Fruit fly (Drosophila melanogaster) whole organism, larva: ENCODE measurements around the gene Arp5.

Experiments
- noc ChIP-seq: fragments of 200-800 bp; sonication (Bioruptor generic); optimal IDR thresholded peaks from 3 replicates; lab custom pipeline; 2019; ENCODE audit warnings: missing biosample characterization, mild to moderate bottlenecking, missing genetic modification characterization, moderate library complexity

Arp5 gene

DNA sequence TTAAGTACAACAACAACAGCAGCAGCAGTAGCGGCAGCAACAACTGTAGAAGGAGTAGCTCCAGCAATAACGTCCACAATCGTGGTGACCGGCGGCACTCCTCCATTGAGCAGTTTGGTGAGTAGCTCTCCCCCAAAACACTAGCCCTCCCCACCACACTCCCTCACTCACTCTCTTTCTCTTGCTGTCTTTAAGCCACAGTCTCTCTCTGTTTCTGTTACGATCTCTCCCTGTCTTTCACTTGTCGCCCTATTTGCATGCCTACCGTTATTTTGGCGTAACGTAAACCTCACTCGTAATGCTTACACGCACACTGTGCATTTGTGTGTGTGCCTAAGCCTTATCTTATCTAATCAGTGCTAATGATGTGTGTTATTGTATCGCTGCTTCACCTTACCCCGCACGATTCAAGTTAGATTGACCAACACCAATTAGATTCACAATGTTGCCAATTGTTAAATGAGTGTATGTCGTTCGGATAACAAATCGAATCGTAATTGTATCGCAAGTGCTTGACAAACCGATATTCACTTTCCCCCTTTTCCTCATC lies 15.2 kb upstream of the Arp5 start:
- no peak for TF ChIP-seq noc

DNA sequence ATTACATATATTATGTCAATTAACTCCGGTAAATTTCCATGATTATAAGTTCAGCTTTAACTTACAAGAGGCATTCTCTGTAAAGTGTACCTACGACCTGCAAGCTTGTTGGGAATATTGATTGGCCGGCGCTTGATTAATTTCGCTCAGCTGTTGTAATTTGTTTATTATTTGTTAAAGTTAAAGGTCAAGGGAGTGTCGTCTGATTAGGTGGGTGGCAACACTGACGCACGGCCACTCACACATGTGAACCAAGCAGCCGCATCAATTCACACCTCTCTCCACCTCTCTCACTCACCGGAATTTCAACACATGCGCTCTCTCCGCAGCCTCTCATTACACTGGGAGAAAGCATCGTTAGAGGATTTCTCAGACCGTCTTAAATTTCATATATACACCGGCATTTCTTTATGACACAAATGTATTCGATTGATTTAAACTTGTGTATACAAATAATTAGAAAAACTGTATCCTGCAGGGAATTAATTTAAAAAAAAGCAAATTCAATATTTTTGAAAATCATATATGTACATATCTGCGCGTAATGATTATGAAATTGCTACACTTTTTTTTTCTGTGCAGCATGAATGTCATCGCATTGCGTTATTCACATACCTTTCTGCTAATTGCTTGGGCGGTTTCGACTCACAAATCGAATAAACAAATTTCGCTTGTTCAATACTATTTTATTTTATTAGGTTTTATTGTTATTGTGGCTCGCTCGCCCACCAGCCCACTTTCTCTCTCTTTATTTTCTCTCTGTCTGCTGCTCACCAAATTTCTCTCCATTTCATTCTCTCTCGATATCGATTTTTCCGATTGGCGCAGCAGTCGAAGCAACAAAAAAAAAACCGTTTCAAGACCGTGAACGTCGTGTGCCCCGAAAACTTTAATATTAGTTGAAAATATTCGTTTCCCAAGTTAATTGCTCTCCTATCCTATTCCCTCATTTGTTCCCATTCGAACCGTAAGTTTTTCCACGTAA lies 13.0 kb upstream of the Arp5 start:
- TF ChIP-seq noc, result peak; percentile 89

DNA sequence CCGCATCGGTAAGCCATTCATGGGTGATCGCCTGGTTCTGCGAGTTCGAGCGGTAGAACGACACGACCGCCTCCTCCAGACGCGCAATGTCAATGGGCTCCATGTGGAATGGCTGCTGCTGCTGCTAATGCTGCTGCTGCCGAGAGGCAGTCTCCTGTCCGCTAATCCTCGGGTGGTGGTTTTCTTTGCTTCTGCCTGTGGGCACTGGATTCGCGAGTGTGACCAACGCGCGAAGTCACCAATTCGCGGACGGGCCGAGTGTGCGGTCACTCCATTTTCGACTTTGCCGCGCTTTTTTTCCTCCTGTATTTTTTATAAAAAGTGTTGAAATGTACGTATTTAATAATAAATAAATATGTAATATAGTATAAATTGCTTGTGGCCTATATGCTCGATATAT lies 2.1 kb upstream of the Arp5 start, which contains the start of gene cdm:
cdm (minus strand) TSS at position 236 of the 400 bp plus-strand sequence.
- no peak for TF ChIP-seq noc

DNA sequence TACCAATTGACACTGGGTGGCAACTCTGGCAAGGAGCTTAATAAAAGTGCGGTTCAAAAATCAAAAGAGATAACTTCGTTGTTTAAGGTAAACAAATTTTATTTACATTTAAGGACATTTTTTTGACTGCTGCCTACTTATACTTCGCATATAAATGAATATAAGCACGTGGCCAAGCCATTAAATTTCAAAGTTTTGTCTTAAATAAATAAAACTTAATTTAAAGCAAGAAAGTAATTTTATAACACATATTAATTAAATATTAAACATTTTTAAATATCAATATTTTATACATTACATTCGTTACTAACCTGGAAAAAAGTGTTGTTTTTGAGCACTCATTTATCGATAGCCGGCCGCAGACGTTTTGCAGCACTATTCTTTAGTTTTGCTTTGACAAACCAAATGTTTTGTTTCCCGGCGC lies 3.4 kb downstream of the Arp5 start, which contains the start of the genes CG12321 and MED17:
CG12321 (minus strand) TSS at position 6 of the 424 bp plus-strand sequence.
MED17 (plus strand) TSS at position 371 of the 424 bp plus-strand sequence.
- TF ChIP-seq noc, result peak; percentile 87

DNA sequence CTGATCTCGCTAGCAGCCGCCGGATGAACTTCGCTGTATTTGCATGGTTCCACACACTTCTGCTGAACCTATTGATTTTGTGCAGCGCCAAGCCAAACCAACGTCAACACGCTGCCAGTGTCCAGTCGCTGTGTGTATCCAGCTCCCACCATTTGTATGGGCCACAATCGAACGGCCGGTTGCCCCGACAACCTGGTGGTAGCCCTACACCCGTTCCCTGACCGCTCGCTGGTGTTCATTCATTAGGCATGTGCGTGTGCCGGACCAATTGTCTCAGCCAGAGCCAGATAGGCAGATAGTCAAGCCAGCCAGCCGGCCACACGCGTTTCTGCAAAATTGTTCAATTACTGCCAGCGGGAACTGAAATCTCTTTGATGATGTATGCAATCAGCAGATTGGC lies 6.6 kb downstream of the Arp5 start, which contains the start of gene CG14313:
CG14313 (minus strand) TSS at position 101 of the 400 bp plus-strand sequence.
- TF ChIP-seq noc, result no peak

DNA sequence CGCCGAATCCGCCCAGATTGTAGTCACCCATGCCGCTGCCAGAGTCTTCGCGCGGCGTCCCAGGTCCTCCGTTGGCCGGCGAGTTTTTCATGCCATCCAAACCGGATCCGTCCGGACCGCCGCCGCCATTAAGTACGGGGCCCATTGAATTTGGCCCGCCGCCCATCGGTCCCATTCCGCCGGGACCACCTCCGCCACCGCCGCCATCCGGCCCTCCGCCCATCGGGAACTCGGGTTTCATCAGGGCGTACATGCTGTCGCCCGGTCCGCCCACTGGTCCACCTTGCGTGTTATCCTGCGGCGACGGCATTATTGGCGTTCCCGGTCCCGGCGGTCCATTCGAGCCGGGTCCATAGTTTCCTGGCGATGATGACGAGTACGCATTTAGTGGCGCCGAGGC lies 10.0 kb downstream of the Arp5 start:
- no peak for TF ChIP-seq noc

DNA sequence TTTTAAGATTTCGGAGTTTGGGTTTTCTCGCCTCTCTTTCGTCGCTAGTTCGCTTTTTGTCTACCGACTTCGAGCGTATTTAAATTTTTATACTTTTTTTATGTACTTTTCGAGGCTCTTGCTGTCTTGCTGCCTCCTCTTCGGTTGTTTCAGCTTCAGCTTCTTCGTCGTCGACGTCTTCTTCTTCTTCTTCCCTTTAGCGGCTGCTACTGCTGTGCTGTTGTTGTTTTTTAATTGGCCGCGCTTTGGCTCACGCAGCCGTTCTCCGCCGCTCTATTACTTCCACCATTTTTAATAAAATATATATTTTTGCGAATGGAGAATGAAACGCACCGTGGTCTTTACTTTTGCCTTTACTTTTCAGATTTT lies 11.3 kb downstream of the Arp5 start:
- TF ChIP-seq noc, result no peak

DNA sequence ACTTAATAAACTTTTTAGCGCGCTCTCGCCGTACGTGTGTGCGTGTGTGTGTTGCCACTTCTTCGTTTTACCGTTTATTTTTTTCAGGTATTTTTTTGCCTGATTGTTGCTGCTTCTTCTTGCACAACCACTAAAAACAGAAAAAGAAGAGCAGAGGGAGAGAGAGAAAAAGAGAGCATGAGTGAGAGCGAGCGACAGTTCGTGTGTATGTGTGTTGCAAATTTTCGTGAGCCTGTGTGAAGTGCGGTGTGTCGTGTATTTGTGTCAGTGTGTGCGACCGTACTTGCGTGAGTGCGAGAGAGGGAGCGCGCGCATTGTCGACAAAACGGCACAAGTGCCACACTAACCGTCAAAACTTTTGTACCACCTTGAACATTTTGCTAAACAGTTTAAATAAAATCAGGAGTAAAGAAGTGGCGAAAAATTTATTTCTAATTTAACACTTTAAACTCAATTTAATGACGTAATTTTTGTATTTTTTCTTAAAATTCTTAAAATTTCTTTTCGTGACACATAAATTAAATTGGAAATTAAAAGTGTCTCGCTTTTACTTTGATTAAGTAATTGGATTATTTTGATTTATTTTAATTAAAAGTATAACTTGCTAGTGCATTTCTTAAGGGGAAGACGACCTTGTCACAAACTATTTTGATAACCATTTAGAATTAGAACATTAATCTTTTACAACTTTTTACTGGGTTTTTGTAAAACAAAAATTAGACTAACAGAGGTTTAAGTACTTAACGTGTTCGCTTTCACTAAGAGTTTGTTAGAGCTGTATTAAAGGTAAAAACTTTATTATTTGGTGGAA lies 11.9 kb downstream of the Arp5 start:
- TF ChIP-seq noc, result peak; percentile 51

DNA sequence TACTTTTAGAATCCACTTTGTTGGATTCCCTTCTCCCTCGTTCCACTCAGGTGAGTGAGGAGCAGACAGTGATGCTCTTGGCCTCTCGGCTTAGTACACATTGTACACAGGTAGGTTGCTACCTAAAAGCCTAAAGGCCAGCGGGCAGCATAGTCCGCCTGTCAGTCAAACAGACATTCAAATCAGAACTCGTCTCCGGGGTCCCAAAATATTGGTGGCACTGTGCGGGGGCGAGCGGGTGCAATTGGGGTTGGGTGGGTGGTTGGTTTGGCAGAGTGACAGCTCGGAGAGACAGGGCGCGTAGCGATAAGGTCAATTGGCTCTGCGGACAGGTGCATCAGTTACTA lies 12.5 kb downstream of the Arp5 start:
- TF ChIP-seq noc, result no peak

DNA sequence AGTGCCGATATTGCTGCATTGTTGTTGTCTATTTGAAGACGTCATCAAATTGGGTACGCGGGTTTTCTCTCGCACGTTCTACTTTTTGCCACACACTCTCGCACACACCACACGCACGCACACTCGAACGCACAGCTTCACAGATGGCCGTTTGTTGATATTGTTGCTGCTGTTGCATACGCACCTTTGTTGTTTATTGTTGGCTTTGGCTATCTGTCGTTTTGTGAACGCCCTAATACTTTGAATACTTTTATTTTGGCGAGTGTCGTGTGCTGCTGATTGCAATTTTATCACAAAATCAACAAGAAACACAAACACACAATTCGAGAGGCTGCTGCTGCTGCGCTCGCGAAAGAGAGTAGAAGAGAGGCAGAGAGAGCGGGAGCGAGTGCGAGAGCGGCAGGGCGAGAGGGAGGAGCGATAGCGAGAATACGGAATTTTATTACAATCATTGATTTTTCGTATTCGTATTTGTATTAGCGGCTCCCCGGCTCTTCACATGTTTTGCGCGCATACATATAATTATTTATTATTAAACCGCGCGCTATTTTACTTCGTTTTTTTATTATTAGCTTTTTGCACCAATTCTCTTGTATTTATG lies 13.3 kb downstream of the Arp5 start:
- peak; percentile 50 for TF ChIP-seq noc

DNA sequence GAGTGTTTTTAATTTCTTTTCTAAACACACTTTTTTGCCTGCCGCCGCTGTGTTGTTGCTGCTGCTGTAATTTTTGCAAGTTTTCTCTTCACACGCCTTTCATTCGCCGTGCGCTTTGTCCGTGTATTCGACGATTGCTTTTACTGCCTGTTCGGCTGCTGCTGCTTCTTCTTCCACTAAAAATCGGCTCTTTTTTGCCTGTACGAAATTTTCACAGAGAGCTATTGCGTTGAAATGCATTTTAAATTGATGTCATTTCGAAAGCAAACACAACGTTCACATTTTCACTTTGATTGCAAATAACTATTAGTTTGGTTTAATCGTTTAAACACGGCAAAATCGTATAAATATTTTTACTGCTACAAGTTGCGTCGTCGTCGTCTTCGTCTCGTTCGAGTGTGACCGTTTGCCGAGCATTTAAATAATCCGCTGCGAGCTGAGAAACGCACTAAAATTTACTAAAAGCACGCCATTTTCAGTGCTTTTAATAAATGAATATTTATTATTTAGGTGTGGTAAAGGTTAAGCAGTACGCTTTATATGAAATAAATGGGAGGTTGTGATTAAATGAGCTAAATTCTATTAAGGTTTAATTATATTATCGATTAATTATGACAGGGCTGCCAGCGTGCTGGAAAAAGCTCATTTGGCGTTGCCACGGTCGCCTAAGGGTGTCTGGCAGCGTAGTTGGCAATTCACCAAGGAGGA lies 14.0 kb downstream of the Arp5 start, which contains the start of the genes Ssdp and CG7985:
Ssdp (minus strand) TSS at position 419 of the 708 bp plus-strand sequence.
CG7985 (plus strand) TSS at position 681 of the 708 bp plus-strand sequence.
- TF ChIP-seq noc, result no peak

DNA sequence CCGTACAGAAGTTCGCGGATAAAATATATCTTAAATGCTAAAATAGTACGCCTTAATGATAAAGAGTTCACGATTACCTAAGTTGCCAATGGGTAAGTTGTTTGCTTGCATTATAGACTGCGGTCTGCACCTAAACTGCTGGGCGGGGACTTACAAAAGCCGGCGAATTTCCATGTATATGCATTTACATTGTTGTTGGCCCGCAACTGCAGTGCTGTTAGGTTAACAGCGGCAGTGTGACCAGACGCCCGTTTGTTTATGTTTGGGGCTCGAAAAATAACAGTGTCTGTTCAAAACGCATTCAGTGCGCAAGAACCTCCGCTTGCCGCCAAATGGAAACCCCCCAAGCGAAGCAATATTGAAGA lies 14.6 kb downstream of the Arp5 start:
- no peak for TF ChIP-seq noc

DNA sequence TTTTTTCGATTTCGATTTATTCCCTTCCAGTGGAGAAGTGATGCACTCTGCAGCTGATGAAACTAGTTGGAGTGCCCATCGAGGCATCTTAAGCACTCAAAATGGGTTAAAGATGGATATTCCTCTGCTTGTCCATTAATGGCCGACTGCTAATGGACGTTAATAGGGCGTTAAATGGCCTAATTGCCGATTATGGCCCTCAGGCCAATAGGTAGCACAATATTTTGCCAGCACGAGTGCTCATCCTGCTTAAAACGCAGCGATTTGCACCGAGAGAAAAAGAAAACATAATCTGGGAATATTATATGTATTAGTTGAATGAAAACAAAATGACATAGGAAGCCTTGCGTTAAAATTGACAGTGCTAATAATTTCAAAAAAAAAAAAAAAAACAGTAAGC lies 23.2 kb downstream of the Arp5 start, which contains the start of gene CG44158:
CG44158 (plus strand) TSS at position 301 of the 400 bp plus-strand sequence.
- TF ChIP-seq noc, result no peak

DNA sequence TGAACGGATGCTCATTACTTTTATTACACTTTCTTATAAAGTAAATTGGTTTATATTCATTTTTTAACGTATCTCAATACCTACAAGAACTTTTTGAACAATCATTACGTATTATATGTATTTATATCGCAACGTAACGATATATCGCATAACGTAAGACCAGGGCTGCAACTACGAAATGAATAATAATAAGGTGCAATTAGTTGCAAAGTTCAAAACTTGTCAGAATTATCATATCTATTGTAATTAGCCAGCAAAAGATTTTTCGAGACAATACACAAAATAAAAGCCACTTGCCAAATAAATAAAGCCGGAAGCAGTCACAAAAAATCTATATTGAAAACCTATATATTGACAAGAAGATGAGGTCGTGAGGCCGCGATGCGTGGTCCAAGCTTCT lies 30.0 kb downstream of the Arp5 start:
- no peak for TF ChIP-seq noc

DNA sequence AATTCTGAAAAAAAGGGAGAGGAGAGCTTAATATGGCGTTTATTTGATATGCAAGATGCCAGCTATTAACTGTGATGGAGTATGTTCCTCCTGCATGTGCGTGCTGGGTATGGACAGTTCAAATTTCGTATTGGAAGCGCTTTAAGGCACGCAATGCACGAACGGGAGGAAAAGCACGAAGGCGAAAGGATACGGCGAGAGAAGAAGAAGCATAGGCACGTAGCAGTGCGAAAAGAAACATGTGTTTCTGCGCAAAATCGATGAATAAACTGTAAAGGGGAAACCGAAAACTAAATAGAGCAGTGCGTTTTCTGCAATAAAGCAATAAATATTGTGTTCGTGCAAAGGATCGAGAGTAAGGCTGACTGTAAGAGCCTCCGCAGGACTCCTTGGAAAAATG lies 30.6 kb downstream of the Arp5 start, which contains the start of gene CG14314:
CG14314 (plus strand) TSS at position 243 of the 400 bp plus-strand sequence.
- TF ChIP-seq noc, result no peak
